Fruit fly (Drosophila melanogaster) whole organism, prepupa: ENCODE measurements around the gene PIG-T.

ENCODE experiments used
- CG6163 ChIP-seq: fragments of 200-800 bp; sonication (Bioruptor generic); IDR thresholded peaks from 3 replicates; pipeline ENCODE4 v1.3.6; 2022; ENCODE audit warnings: missing biosample characterization, missing genetic modification characterization
- Met ChIP-seq: fragments of 200-800 bp; sonication (Bioruptor generic); optimal IDR thresholded peaks from 3 replicates; lab custom pipeline; 2016; ENCODE audit warnings: missing biosample characterization, missing genetic modification characterization
- fd85E ChIP-seq: fragments of 200-800 bp; sonication (Bioruptor generic); optimal IDR thresholded peaks from 3 replicates; lab custom pipeline; 2016; ENCODE audit warnings: missing biosample characterization, missing genetic modification characterization

DNA sequence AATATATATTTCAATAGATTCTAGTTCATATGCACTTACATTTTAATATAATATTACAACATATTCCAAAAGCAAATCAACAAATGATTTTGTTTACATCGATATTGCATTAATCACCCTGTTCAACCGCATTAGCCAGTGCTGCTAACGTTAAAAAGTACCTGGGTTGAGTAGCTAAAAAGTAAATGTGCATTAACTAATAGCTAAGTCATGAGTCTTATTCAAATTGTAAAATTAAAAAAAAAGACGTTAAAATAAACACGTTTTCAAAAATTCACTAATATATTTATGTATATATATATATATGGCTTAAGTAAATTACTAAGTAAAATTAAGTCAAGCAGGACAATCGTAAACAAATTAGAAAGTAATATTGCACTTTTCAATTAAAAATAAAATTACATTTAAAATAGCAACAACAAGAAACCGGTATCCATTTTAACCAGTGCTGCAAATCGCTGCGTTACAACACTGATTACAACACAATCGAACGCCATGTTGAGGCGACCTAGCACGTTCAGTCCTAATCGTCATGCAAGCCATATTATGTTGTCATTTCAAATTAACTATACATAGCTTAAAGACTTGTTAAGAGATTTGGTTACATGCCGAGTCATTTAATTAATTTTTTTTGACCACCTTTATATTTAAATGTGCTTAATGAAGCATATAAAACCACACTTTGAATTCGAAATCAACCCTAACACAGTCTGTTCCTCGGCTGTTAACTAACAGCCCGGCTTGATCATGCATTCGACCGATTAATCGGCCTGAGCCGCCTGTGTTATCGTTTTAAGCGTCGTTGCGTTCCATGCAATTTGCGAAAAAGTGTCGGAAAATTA lies 8.7 kb downstream of the PIG-T start, which contains the start of gene CG10555:
- TF ChIP-seq Met (peak; percentile 76), CG6163 (GFP tag; lab: Robert Waterston, UW) (peak; percentile 76), fd85E (peak; percentile 46)
